Fruit fly (Drosophila melanogaster) whole organism, wandering third instar larva: Measurements from ENCODE around the gene Lint-O.

Experiments used
- Abd-B ChIP-seq: fragments of >200 bp; optimal IDR thresholded peaks from 2 replicates; lab custom pipeline; 2017; ENCODE audit warnings: missing biosample characterization, missing genetic modification characterization
- CG32264 ChIP-seq: fragments of 200-800 bp; sonication (Bioruptor generic); optimal IDR thresholded peaks from 2 replicates; lab custom pipeline; 2016; ENCODE audit warnings: missing biosample characterization, missing genetic modification characterization
- Dfd ChIP-seq: fragments of >200 bp; optimal IDR thresholded peaks from 2 replicates; lab custom pipeline; 2017; ENCODE audit warnings: missing biosample characterization, missing genetic modification characterization
- Dif ChIP-seq: fragments of 200-275, 200-300 bp; sonication (Bioruptor generic); optimal IDR thresholded peaks from 2 replicates; lab custom pipeline; 2018; ENCODE audit warnings: missing biosample characterization, missing genetic modification characterization; ENCODE audit not compliant: partially characterized antibody
- GATAd ChIP-seq: sonication (Bioruptor generic); optimal IDR thresholded peaks from 2 replicates; lab custom pipeline; 2016; ENCODE audit warnings: missing biosample characterization, missing genetic modification characterization
- HLH106 ChIP-seq: fragments of 200-800 bp; optimal IDR thresholded peaks from 3 replicates; lab custom pipeline; 2019; ENCODE audit warnings: missing biosample characterization, mild to moderate bottlenecking, missing genetic modification characterization, moderate library complexity
- Hnf4 ChIP-seq: fragments of 200-800 bp; sonication (Bioruptor generic); optimal IDR thresholded peaks from 2 replicates; lab custom pipeline; 2016; ENCODE audit warnings: missing biosample characterization, mild to moderate bottlenecking, missing genetic modification characterization
- Hr78 ChIP-seq: fragments of >200 bp; optimal IDR thresholded peaks from 2 replicates; lab custom pipeline; 2017; ENCODE audit warnings: missing biosample characterization, missing genetic modification characterization
- Hr83 ChIP-seq: fragments of 200-300 bp; sonication (Bioruptor generic); optimal IDR thresholded peaks from 2 replicates; lab custom pipeline; 2016; ENCODE audit warnings: missing biosample characterization, mild to moderate bottlenecking, missing genetic modification characterization, moderate library complexity; ENCODE audit not compliant: poor library complexity, severe bottlenecking
- Jra ChIP-seq: sonication (Bioruptor generic); optimal IDR thresholded peaks from 2 replicates; lab custom pipeline; 2016; ENCODE audit warnings: missing biosample characterization, missing genetic modification characterization
- Myc ChIP-seq: fragments of >200 bp; optimal IDR thresholded peaks from 2 replicates; lab custom pipeline; 2017
- N ChIP-seq: fragments of >200 bp; optimal IDR thresholded peaks from 2 replicates; lab custom pipeline; 2018; ENCODE audit warnings: missing biosample characterization, missing external identifiers, missing genetic modification characterization
- Rel ChIP-seq, 2 experiments: fragments of 200-800 bp; sonication (Bioruptor generic) in 1 of 2; optimal IDR thresholded peaks; 2 replicates in 1 of 2; 3 replicates in 1 of 2; lab custom pipeline; 2016 to 2019; ENCODE audit warnings: mild to moderate bottlenecking in 2 of 2, missing biosample characterization in 2 of 2, missing genetic modification characterization in 2 of 2, moderate library complexity in 1 of 2
- Sp1 ChIP-seq: fragments of 200-800 bp; sonication (Bioruptor generic); optimal IDR thresholded peaks from 3 replicates; lab custom pipeline; 2019; ENCODE audit warnings: missing biosample characterization, mild to moderate bottlenecking, missing genetic modification characterization, moderate library complexity
- Vsx2 ChIP-seq: fragments of 200-300, 225-300 bp; sonication (Bioruptor generic); optimal IDR thresholded peaks from 2 replicates; lab custom pipeline; 2018; ENCODE audit warnings: missing biosample characterization, missing genetic modification characterization; ENCODE audit not compliant: partially characterized antibody
- br ChIP-seq: fragments of 200-800 bp; sonication (Bioruptor generic); optimal IDR thresholded peaks from 2 replicates; lab custom pipeline; 2016; ENCODE audit warnings: missing biosample characterization, missing genetic modification characterization
- brk ChIP-seq: fragments of 200-800 bp; sonication (Bioruptor generic); optimal IDR thresholded peaks from 2 replicates; lab custom pipeline; 2016; ENCODE audit warnings: missing biosample characterization, mild to moderate bottlenecking, missing genetic modification characterization
- dl ChIP-seq, 2 experiments: fragments of 175-275, 200-275 bp in 1 of 2; fragments of 200-275 bp in 1 of 2; sonication (Bioruptor generic); optimal IDR thresholded peaks; lab custom pipeline; 2018; ENCODE audit warnings: mild to moderate bottlenecking in 2 of 2, missing biosample characterization in 2 of 2, missing genetic modification characterization in 2 of 2, moderate library complexity in 2 of 2; ENCODE audit not compliant: partially characterized antibody in 2 of 2, insufficient read depth in 1 of 2
- dsf ChIP-seq: sonication (Bioruptor generic); optimal IDR thresholded peaks from 2 replicates; lab custom pipeline; 2016; ENCODE audit warnings: missing biosample characterization, missing genetic modification characterization, borderline replicate concordance
- ey ChIP-seq: fragments of 200-800 bp; sonication (Bioruptor generic); optimal IDR thresholded peaks from 2 replicates; lab custom pipeline; 2016; ENCODE audit warnings: missing biosample characterization, missing genetic modification characterization
- foxo ChIP-seq, 2 experiments: fragments of 200-800 bp; sonication (Bioruptor generic); optimal IDR thresholded peaks; 2 replicates in 1 of 2; 3 replicates in 1 of 2; lab custom pipeline; 2016 to 2017; ENCODE audit warnings: missing biosample characterization in 2 of 2, missing genetic modification characterization in 2 of 2
- fru ChIP-seq: fragments of 200-800 bp; sonication (Bioruptor generic); optimal IDR thresholded peaks from 3 replicates; lab custom pipeline; 2016; ENCODE audit warnings: missing biosample characterization, mild to moderate bottlenecking, missing genetic modification characterization
- h ChIP-seq: fragments of 200-800 bp; sonication (Bioruptor generic); optimal IDR thresholded peaks from 3 replicates; lab custom pipeline; 2016; ENCODE audit warnings: missing biosample characterization, mild to moderate bottlenecking, missing genetic modification characterization
- jim ChIP-seq: fragments of 175-275, 200-325 bp; sonication (Bioruptor generic); optimal IDR thresholded peaks from 2 replicates; lab custom pipeline; 2016; ENCODE audit warnings: missing biosample characterization, mild to moderate bottlenecking, missing genetic modification characterization
- lola ChIP-seq: fragments of >200 bp; optimal IDR thresholded peaks from 2 replicates; lab custom pipeline; 2017; ENCODE audit warnings: missing biosample characterization, missing genetic modification characterization
- pan ChIP-seq: fragments of >200 bp; optimal IDR thresholded peaks from 2 replicates; lab custom pipeline; 2017
- psq ChIP-seq: fragments of 200-800 bp; sonication (Bioruptor generic); optimal IDR thresholded peaks from 3 replicates; lab custom pipeline; 2017; ENCODE audit warnings: missing biosample characterization, mild to moderate bottlenecking, missing genetic modification characterization, moderate library complexity
- rgr ChIP-seq: fragments of 200-800 bp; sonication (Bioruptor generic); optimal IDR thresholded peaks from 3 replicates; lab custom pipeline; 2016; ENCODE audit warnings: missing biosample characterization, mild to moderate bottlenecking, missing genetic modification characterization
- sage ChIP-seq: fragments of 200-800 bp; sonication (Bioruptor generic); optimal IDR thresholded peaks from 2 replicates; lab custom pipeline; 2016; ENCODE audit warnings: missing biosample characterization, mild to moderate bottlenecking, missing genetic modification characterization
- sv ChIP-seq: fragments of 200-800 bp; sonication (Bioruptor generic); optimal IDR thresholded peaks from 3 replicates; lab custom pipeline; 2016; ENCODE audit warnings: missing biosample characterization, missing genetic modification characterization
- tai ChIP-seq: sonication (Bioruptor generic); optimal IDR thresholded peaks from 2 replicates; lab custom pipeline; 2016; ENCODE audit warnings: missing biosample characterization, missing genetic modification characterization
- usp ChIP-seq: fragments of >200 bp; optimal IDR thresholded peaks from 2 replicates; lab custom pipeline; 2017; ENCODE audit warnings: missing biosample characterization, missing genetic modification characterization
- woc ChIP-seq: sonication (Bioruptor generic); optimal IDR thresholded peaks from 2 replicates; lab custom pipeline; 2016; ENCODE audit warnings: missing biosample characterization, mild to moderate bottlenecking, missing genetic modification characterization

The Lint-O gene

dm6 chrX:2659430-2660075, 38.9 kb upstream of the Lint-O start:
- TF ChIP-seq jim (GFP tag; lab: Kevin White, UChicago): no peak
- TF ChIP-seq Vsx2: no peak
- no peak for TF ChIP-seq CG32264 (GFP tag; lab: Kevin White, UChicago)
- TF ChIP-seq psq (GFP tag; lab: Kevin White, UChicago): no peak
- peak; percentile 13 for TF ChIP-seq fru
- no peak for TF ChIP-seq Hr78 (GFP tag; lab: Kevin White, UChicago)
- no peak for TF ChIP-seq Dfd (GFP tag; lab: Kevin White, UChicago)
- TF ChIP-seq N (GFP tag; lab: Kevin White, UChicago): no peak
- no peak for TF ChIP-seq dl (GFP tag; optimal IDR thresholded peaks at IDR 0.05; lab: Kevin White, UChicago; ENCODE audit: insufficient read depth in 1 of 2, partially characterized antibody in 2 of 2)
- TF ChIP-seq usp (GFP tag; lab: Kevin White, UChicago): no peak
- TF ChIP-seq GATAd: no peak
- no peak for TF ChIP-seq pan (lab: Kevin White, UChicago)
- TF ChIP-seq foxo (GFP tag; optimal IDR thresholded peaks at IDR 0.05; lab: Kevin White, UChicago): peak in 1 of 2 experiments; percentile 30
- TF ChIP-seq HLH106 (tag; lab: Kevin White, UChicago): no peak
- no peak for TF ChIP-seq br (GFP tag; lab: Kevin White, UChicago)

- TF ChIP-seq lola: no peak
- TF ChIP-seq br (GFP tag; lab: Kevin White, UChicago): no peak
- TF ChIP-seq jim (GFP tag; lab: Kevin White, UChicago): no peak
- TF ChIP-seq HLH106 (tag; lab: Kevin White, UChicago): no peak
- TF ChIP-seq Myc (lab: Kevin White, UChicago): no peak
- TF ChIP-seq sv (GFP tag; lab: Kevin White, UChicago): no peak
- peak; percentile 18 for TF ChIP-seq h (GFP tag; lab: Kevin White, UChicago)
- no peak for TF ChIP-seq Hr83 (GFP tag; lab: Kevin White, UChicago)
- TF ChIP-seq Hnf4 (GFP tag; lab: Kevin White, UChicago): no peak
- TF ChIP-seq ey (GFP tag; lab: Kevin White, UChicago): no peak
- TF ChIP-seq CG32264 (GFP tag; lab: Kevin White, UChicago): no peak
- TF ChIP-seq foxo (GFP tag; optimal IDR thresholded peaks at IDR 0.05; lab: Kevin White, UChicago): no peak
- TF ChIP-seq dsf: no peak
- TF ChIP-seq Rel (GFP tag; optimal IDR thresholded peaks at IDR 0.05; lab: Kevin White, UChicago): no peak
- peak; percentile 25 for TF ChIP-seq Rel (tag; optimal IDR thresholded peaks at IDR 0.05; lab: Kevin White, UChicago)
- no peak for TF ChIP-seq brk (GFP tag; lab: Kevin White, UChicago)
- TF ChIP-seq Dfd (GFP tag; lab: Kevin White, UChicago): peak; percentile 62
- TF ChIP-seq sage (GFP tag; lab: Kevin White, UChicago): no peak
- no peak for TF ChIP-seq usp (GFP tag; lab: Kevin White, UChicago)
- TF ChIP-seq Dif: no peak
Measured at dm6 chrX:2661758-2662157, 36.7 kb upstream of the Lint-O start.

- TF ChIP-seq jim (GFP tag; lab: Kevin White, UChicago) (no peak), N (GFP tag; lab: Kevin White, UChicago) (no peak)
Measured at dm6 chrX:2662540-2663133, 35.9 kb upstream of the Lint-O start.

- TF ChIP-seq Hr83 (GFP tag; lab: Kevin White, UChicago) (peak; percentile 50), rgr (peak; percentile 11), tai (GFP tag; lab: Kevin White, UChicago) (no peak), h (GFP tag; lab: Kevin White, UChicago) (peak; percentile 4)
Measured at dm6 chrX:2663416-2663815, 35.1 kb upstream of the Lint-O start.

- TF ChIP-seq psq (GFP tag; lab: Kevin White, UChicago) (no peak), rgr (no peak), GATAd (no peak), Sp1 (GFP tag; lab: Kevin White, UChicago) (no peak), Abd-B (GFP tag; lab: Kevin White, UChicago) (no peak), dsf (no peak), sv (GFP tag; lab: Kevin White, UChicago) (no peak), ey (GFP tag; lab: Kevin White, UChicago) (no peak), fru (no peak), woc (GFP tag; lab: Kevin White, UChicago) (no peak), Hr83 (GFP tag; lab: Kevin White, UChicago) (no peak), jim (GFP tag; lab: Kevin White, UChicago) (no peak), Jra (GFP tag; lab: Kevin White, UChicago) (no peak), Dif (no peak), lola (no peak)
- TF ChIP-seq, all 38 proteins: peak for 0
Measured at dm6 chrX:2677024-2677589, 21.4 kb upstream of the Lint-O start.
